Worm (Caenorhabditis elegans) whole organism, L2 larva: Measurements from ENCODE around the gene sra-35.

ENCODE experiments used
- nhr-25 ChIP-seq: fragments of 150-350 bp; sonication (generic microtip); optimal IDR thresholded peaks from 3 replicates; lab custom pipeline; 2014; ENCODE audit warnings: missing biosample characterization, missing genetic modification characterization
- snpc-4 ChIP-seq: fragments of 150-350 bp; optimal IDR thresholded peaks from 2 replicates; lab custom pipeline; 2014; ENCODE audit warnings: missing biosample characterization, missing genetic modification characterization
- zag-1 ChIP-seq: fragments of 150-350 bp; optimal IDR thresholded peaks from 2 replicates; lab custom pipeline; 2014; ENCODE audit warnings: missing biosample characterization, missing genetic modification characterization

ce11 chrII:4575579-4575978, 47.9 kb upstream of the sra-35 start:
- TF ChIP-seq zag-1 (tag; lab: Kevin White, UChicago) (no peak), snpc-4 (tag; lab: Kevin White, UChicago) (no peak), nhr-25 (tag; lab: Kevin White, UChicago) (no peak)
